Fruit fly (Drosophila melanogaster): Measurements from ENCODE around the gene CG17991.

Gene CG17991

dm6 chr3R:27263434-27264215 is 22.6 kb downstream of the CG17991 start, which contains the start of gene woc (continued):
- no peak for TF ChIP-seq CG11723 (GFP tag; optimal IDR thresholded peaks at IDR 0.05)
- peak; percentile 80 for TF ChIP-seq vnd (GFP tag; IDR thresholded peaks at IDR 0.05; ENCODE audit: partially characterized antibody)
- TF ChIP-seq slou (GFP tag; optimal IDR thresholded peaks at IDR 0.05), result no peak
- TF ChIP-seq sug (tag; optimal IDR thresholded peaks at IDR 0.05), result no peak
- TF ChIP-seq HLHmδ (GFP tag; optimal IDR thresholded peaks at IDR 0.05), result peak; percentile 14
- peak; percentile 90 for TF ChIP-seq zf30C (GFP tag; optimal IDR thresholded peaks at IDR 0.05)
- TF ChIP-seq onecut (GFP tag; IDR thresholded peaks at IDR 0.05), result no peak
- peak; percentile 65 for TF ChIP-seq CG13775 (GFP tag; optimal IDR thresholded peaks at IDR 0.05)
- peak; percentile 23 for TF ChIP-seq zen (tag; optimal IDR thresholded peaks at IDR 0.05)
- no peak for TF ChIP-seq HHEX (GFP tag; optimal IDR thresholded peaks at IDR 0.05)
- TF ChIP-seq BtbVII (GFP tag; optimal IDR thresholded peaks at IDR 0.05), result peak; percentile 36
- TF ChIP-seq Hr3 (GFP tag; optimal IDR thresholded peaks at IDR 0.05), result peak; percentile 38
- no peak for TF ChIP-seq CG8089 (GFP tag; optimal IDR thresholded peaks at IDR 0.05)
- peak; percentile 41; the same call in 1 of the 2 replicates for TF ChIP-seq CG3847 (GFP tag; IDR thresholded peaks at IDR 0.05)
- TF ChIP-seq CG10565 (GFP tag; optimal IDR thresholded peaks at IDR 0.05), result no peak
- TF ChIP-seq CG12942 (GFP tag; optimal IDR thresholded peaks at IDR 0.05), result no peak
- no peak for TF ChIP-seq peb (GFP tag; IDR thresholded peaks at IDR 0.05)
- TF ChIP-seq CG3281 (GFP tag; optimal IDR thresholded peaks at IDR 0.05), result peak; percentile 46
- 0 out of 2 replicates have a peak, but pooled peaks have one; percentile 38 for TF ChIP-seq CG6272 (GFP tag; IDR thresholded peaks at IDR 0.05)
- TF ChIP-seq E2f1 (GFP tag; IDR thresholded peaks at IDR 0.05), result peak; percentile 94
- peak; percentile 95 for TF ChIP-seq zen2 (GFP tag; IDR thresholded peaks at IDR 0.05; ENCODE audit: partially characterized antibody)
- peak; percentile 27 for TF ChIP-seq az2 (GFP tag; optimal IDR thresholded peaks at IDR 0.05)
- no peak for TF ChIP-seq CG9876 (GFP tag; optimal IDR thresholded peaks at IDR 0.05)
- no peak for TF ChIP-seq aop (GFP tag; IDR thresholded peaks at IDR 0.05)
- no peak for TF ChIP-seq pan (optimal IDR thresholded peaks at IDR 0.05)
- TF ChIP-seq pan (GFP tag; optimal IDR thresholded peaks at IDR 0.05 in 1 of 2, IDR thresholded peaks at IDR 0.05 in 1 of 2), result no peak
- TF ChIP-seq tap (tag; optimal IDR thresholded peaks at IDR 0.05), result no peak
- TF ChIP-seq Spps (tag; optimal IDR thresholded peaks at IDR 0.05), result no peak
- no peak for TF ChIP-seq Dad (GFP tag; optimal IDR thresholded peaks at IDR 0.05)
- TF ChIP-seq CG18599 (GFP tag; optimal IDR thresholded peaks at IDR 0.05), result peak; percentile 66
- peak; percentile 40 for TF ChIP-seq nerfin-1 (tag; optimal IDR thresholded peaks at IDR 0.05)
- no peak for TF ChIP-seq CG10321 (GFP tag; IDR thresholded peaks at IDR 0.05)
- TF ChIP-seq abd-A (tag; optimal IDR thresholded peaks at IDR 0.05), result no peak
- peak; percentile 19; the same call in 1 of the 2 replicates for TF ChIP-seq sob (GFP tag; IDR thresholded peaks at IDR 0.05)
- no peak for TF ChIP-seq CG8290 (GFP tag; optimal IDR thresholded peaks at IDR 0.05)
- no peak for TF ChIP-seq CG8290 (tag; optimal IDR thresholded peaks at IDR 0.05)
- no peak for TF ChIP-seq CG7745 (tag; optimal IDR thresholded peaks at IDR 0.05)
- TF ChIP-seq wdn (GFP tag; IDR thresholded peaks at IDR 0.05), result peak; percentile 69
- TF ChIP-seq CG6791 (GFP tag; IDR thresholded peaks at IDR 0.05; ENCODE audit: partially characterized antibody), result peak; percentile 87
- no peak for TF ChIP-seq cato (GFP tag; optimal IDR thresholded peaks at IDR 0.05; ENCODE audit: borderline replicate concordance)
- TF ChIP-seq CG12071 (GFP tag; optimal IDR thresholded peaks at IDR 0.05), result no peak
- TF ChIP-seq dmrt11E (tag; optimal IDR thresholded peaks at IDR 0.05), result no peak
- TF ChIP-seq bsh (GFP tag; optimal IDR thresholded peaks at IDR 0.05), result peak; percentile 30 to 92
- TF ChIP-seq CG2875 (GFP tag; optimal IDR thresholded peaks at IDR 0.05), result no peak
- no peak for TF ChIP-seq CG6683 (GFP tag; optimal IDR thresholded peaks at IDR 0.05)
- no peak for TF ChIP-seq CG12744 (GFP tag; optimal IDR thresholded peaks at IDR 0.05)
- no peak for TF ChIP-seq Sox102F (GFP tag; optimal IDR thresholded peaks at IDR 0.05)
- peak; percentile 91 for TF ChIP-seq Bgb (GFP tag; IDR thresholded peaks at IDR 0.05; ENCODE audit: partially characterized antibody)
- TF ChIP-seq Mes4 (GFP tag; optimal IDR thresholded peaks at IDR 0.05), result no peak
